Fruit fly (Drosophila melanogaster) S2 (cell line): Measurements from ENCODE around the gene futsch.

Experiments
- CG8478 ChIP-seq: fragments of >200 bp; optimal IDR thresholded peaks from 2 replicates; lab custom pipeline; 2018
- CTCF ChIP-seq, 2 experiments: fragments of >200 bp; optimal IDR thresholded peaks; 2 replicates each; lab custom pipeline; 2018

DNA sequence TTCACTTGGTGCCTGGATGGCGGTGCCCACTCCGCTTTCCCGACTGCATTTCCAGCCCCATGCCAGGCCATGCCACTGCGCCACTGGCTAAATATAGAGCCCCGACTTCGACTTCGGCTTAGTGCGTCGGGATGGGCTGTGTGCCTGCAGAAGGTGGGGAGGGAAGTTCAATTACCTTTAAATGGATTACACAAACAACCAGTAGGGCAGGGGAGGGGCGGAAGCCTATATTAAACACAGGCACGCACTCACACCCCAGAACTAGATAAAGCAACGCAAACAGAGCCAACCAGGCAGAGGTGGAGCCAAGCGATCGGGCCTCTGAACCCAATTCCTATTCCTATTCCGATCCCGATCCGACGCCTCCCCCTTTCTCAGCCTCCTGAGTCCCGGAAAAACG is 26.4 kb upstream of the futsch start:
- TF ChIP-seq CTCF (optimal IDR thresholded peaks at IDR 0.05; lab: Kevin White, UChicago): no peak
- no peak for TF ChIP-seq CG8478 (lab: Kevin White, UChicago)
